Worm (Caenorhabditis elegans) whole organism, L4 larva: ENCODE measurements around the gene inft-2.

Source experiments
- aha-1 ChIP-seq: fragments of 150-350 bp; peaks from one replicate; lab custom pipeline; 2014; ENCODE audit warnings: missing biosample characterization, missing genetic modification characterization
- ama-1 ChIP-seq: fragments of 150-350 bp; optimal IDR thresholded peaks from 2 replicates; lab custom pipeline; 2014; ENCODE audit warnings: inconsistent platforms, mixed read lengths

DNA sequence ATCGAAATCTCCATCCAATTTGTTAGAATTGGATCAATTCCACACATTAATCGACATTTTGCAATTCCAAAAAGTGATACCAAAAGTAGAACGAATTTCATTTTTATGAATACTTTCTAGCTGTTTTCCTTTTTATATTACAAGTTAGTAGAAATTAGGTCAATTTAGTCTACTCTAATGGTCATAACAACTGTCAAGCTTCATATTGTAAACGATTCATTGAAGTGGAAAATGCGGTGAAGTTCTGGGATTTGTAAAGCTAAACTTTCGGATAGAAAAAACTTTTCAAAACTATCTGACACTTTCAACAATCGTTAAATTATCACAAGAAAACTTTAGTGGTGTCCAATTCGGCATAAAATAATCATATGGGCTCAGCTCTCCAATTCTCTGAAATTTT is 32.5 kb downstream of the inft-2 start, which contains the start of gene W07G4.7:
- TF ChIP-seq aha-1 (tag; lab: Kevin White, UChicago) (no peak), ama-1 (no peak)
